Fruit fly (Drosophila melanogaster) whole organism, wandering third instar larva: ENCODE measurements around the gene GABA-B-R1.

Experiments
- Abd-B ChIP-seq: fragments of >200 bp; optimal IDR thresholded peaks from 2 replicates; lab custom pipeline; 2017; ENCODE audit warnings: missing biosample characterization, missing genetic modification characterization
- CG9705 ChIP-seq: fragments of 200-800 bp; sonication (Bioruptor generic); optimal IDR thresholded peaks from 2 replicates; lab custom pipeline; 2018; ENCODE audit warnings: missing biosample characterization, mild to moderate bottlenecking, missing genetic modification characterization
- CrebA ChIP-seq: fragments of 200-800 bp; sonication (Bioruptor generic); optimal IDR thresholded peaks from 2 replicates; lab custom pipeline; 2016; ENCODE audit warnings: missing biosample characterization, mild to moderate bottlenecking, missing genetic modification characterization, borderline replicate concordance
- Dfd ChIP-seq: fragments of >200 bp; optimal IDR thresholded peaks from 2 replicates; lab custom pipeline; 2017; ENCODE audit warnings: missing biosample characterization, missing genetic modification characterization
- Dif ChIP-seq: fragments of 200-275, 200-300 bp; sonication (Bioruptor generic); optimal IDR thresholded peaks from 2 replicates; lab custom pipeline; 2018; ENCODE audit warnings: missing biosample characterization, missing genetic modification characterization; ENCODE audit not compliant: partially characterized antibody
- GATAd ChIP-seq: sonication (Bioruptor generic); optimal IDR thresholded peaks from 2 replicates; lab custom pipeline; 2016; ENCODE audit warnings: missing biosample characterization, missing genetic modification characterization
- HLH106 ChIP-seq: fragments of 200-800 bp; optimal IDR thresholded peaks from 3 replicates; lab custom pipeline; 2019; ENCODE audit warnings: missing biosample characterization, mild to moderate bottlenecking, missing genetic modification characterization, moderate library complexity
- Hnf4 ChIP-seq: fragments of 200-800 bp; sonication (Bioruptor generic); optimal IDR thresholded peaks from 2 replicates; lab custom pipeline; 2016; ENCODE audit warnings: missing biosample characterization, mild to moderate bottlenecking, missing genetic modification characterization
- Hr83 ChIP-seq: fragments of 200-300 bp; sonication (Bioruptor generic); optimal IDR thresholded peaks from 2 replicates; lab custom pipeline; 2016; ENCODE audit warnings: missing biosample characterization, mild to moderate bottlenecking, missing genetic modification characterization, moderate library complexity; ENCODE audit not compliant: poor library complexity, severe bottlenecking
- Jra ChIP-seq: sonication (Bioruptor generic); optimal IDR thresholded peaks from 2 replicates; lab custom pipeline; 2016; ENCODE audit warnings: missing biosample characterization, missing genetic modification characterization
- Mio ChIP-seq: sonication (Bioruptor generic); optimal IDR thresholded peaks from 2 replicates; lab custom pipeline; 2016; ENCODE audit warnings: missing biosample characterization, missing genetic modification characterization
- N ChIP-seq: fragments of >200 bp; optimal IDR thresholded peaks from 2 replicates; lab custom pipeline; 2018; ENCODE audit warnings: missing biosample characterization, missing external identifiers, missing genetic modification characterization
- OdsH ChIP-seq: fragments of 200-800 bp; sonication (Bioruptor generic); optimal IDR thresholded peaks from 2 replicates; lab custom pipeline; 2016; ENCODE audit warnings: missing biosample characterization, mild to moderate bottlenecking, missing genetic modification characterization
- Rel ChIP-seq, 2 experiments: fragments of 200-800 bp; sonication (Bioruptor generic) in 1 of 2; optimal IDR thresholded peaks; 2 replicates in 1 of 2; 3 replicates in 1 of 2; lab custom pipeline; 2016 to 2019; ENCODE audit warnings: mild to moderate bottlenecking in 2 of 2, missing biosample characterization in 2 of 2, missing genetic modification characterization in 2 of 2, moderate library complexity in 1 of 2
- Sp1 ChIP-seq: fragments of 200-800 bp; sonication (Bioruptor generic); optimal IDR thresholded peaks from 3 replicates; lab custom pipeline; 2019; ENCODE audit warnings: missing biosample characterization, mild to moderate bottlenecking, missing genetic modification characterization, moderate library complexity
- Vsx2 ChIP-seq: fragments of 200-300, 225-300 bp; sonication (Bioruptor generic); optimal IDR thresholded peaks from 2 replicates; lab custom pipeline; 2018; ENCODE audit warnings: missing biosample characterization, missing genetic modification characterization; ENCODE audit not compliant: partially characterized antibody
- br ChIP-seq: fragments of 200-800 bp; sonication (Bioruptor generic); optimal IDR thresholded peaks from 2 replicates; lab custom pipeline; 2016; ENCODE audit warnings: missing biosample characterization, missing genetic modification characterization
- brk ChIP-seq: fragments of 200-800 bp; sonication (Bioruptor generic); optimal IDR thresholded peaks from 2 replicates; lab custom pipeline; 2016; ENCODE audit warnings: missing biosample characterization, mild to moderate bottlenecking, missing genetic modification characterization
- dl ChIP-seq, 2 experiments: fragments of 175-275, 200-275 bp in 1 of 2; fragments of 200-275 bp in 1 of 2; sonication (Bioruptor generic); optimal IDR thresholded peaks; lab custom pipeline; 2018; ENCODE audit warnings: mild to moderate bottlenecking in 2 of 2, missing biosample characterization in 2 of 2, missing genetic modification characterization in 2 of 2, moderate library complexity in 2 of 2; ENCODE audit not compliant: partially characterized antibody in 2 of 2, insufficient read depth in 1 of 2
- foxo ChIP-seq, 2 experiments: fragments of 200-800 bp; sonication (Bioruptor generic); optimal IDR thresholded peaks; 2 replicates in 1 of 2; 3 replicates in 1 of 2; lab custom pipeline; 2016 to 2017; ENCODE audit warnings: missing biosample characterization in 2 of 2, missing genetic modification characterization in 2 of 2
- h ChIP-seq: fragments of 200-800 bp; sonication (Bioruptor generic); optimal IDR thresholded peaks from 3 replicates; lab custom pipeline; 2016; ENCODE audit warnings: missing biosample characterization, mild to moderate bottlenecking, missing genetic modification characterization
- lola ChIP-seq: fragments of >200 bp; optimal IDR thresholded peaks from 2 replicates; lab custom pipeline; 2017; ENCODE audit warnings: missing biosample characterization, missing genetic modification characterization
- psq ChIP-seq: fragments of 200-800 bp; sonication (Bioruptor generic); optimal IDR thresholded peaks from 3 replicates; lab custom pipeline; 2017; ENCODE audit warnings: missing biosample characterization, mild to moderate bottlenecking, missing genetic modification characterization, moderate library complexity
- rgr ChIP-seq: fragments of 200-800 bp; sonication (Bioruptor generic); optimal IDR thresholded peaks from 3 replicates; lab custom pipeline; 2016; ENCODE audit warnings: missing biosample characterization, mild to moderate bottlenecking, missing genetic modification characterization
- sage ChIP-seq: fragments of 200-800 bp; sonication (Bioruptor generic); optimal IDR thresholded peaks from 2 replicates; lab custom pipeline; 2016; ENCODE audit warnings: missing biosample characterization, mild to moderate bottlenecking, missing genetic modification characterization
- sv ChIP-seq: fragments of 200-800 bp; sonication (Bioruptor generic); optimal IDR thresholded peaks from 3 replicates; lab custom pipeline; 2016; ENCODE audit warnings: missing biosample characterization, missing genetic modification characterization
- tai ChIP-seq: sonication (Bioruptor generic); optimal IDR thresholded peaks from 2 replicates; lab custom pipeline; 2016; ENCODE audit warnings: missing biosample characterization, missing genetic modification characterization
- usp ChIP-seq: fragments of >200 bp; optimal IDR thresholded peaks from 2 replicates; lab custom pipeline; 2017; ENCODE audit warnings: missing biosample characterization, missing genetic modification characterization
- woc ChIP-seq: sonication (Bioruptor generic); optimal IDR thresholded peaks from 2 replicates; lab custom pipeline; 2016; ENCODE audit warnings: missing biosample characterization, mild to moderate bottlenecking, missing genetic modification characterization

Gene GABA-B-R1

dm6 chr2L:15000360-15000759, 15.8 kb upstream of the GABA-B-R1 start:
- TF ChIP-seq Dif (GFP tag; lab: Kevin White, UChicago): no peak
- no peak for TF ChIP-seq GATAd
- no peak for TF ChIP-seq Hnf4 (GFP tag; lab: Kevin White, UChicago)
- no peak for TF ChIP-seq h (GFP tag; lab: Kevin White, UChicago)
- TF ChIP-seq Abd-B: no peak
- TF ChIP-seq usp (GFP tag; lab: Kevin White, UChicago): no peak
- no peak for TF ChIP-seq br (GFP tag; lab: Kevin White, UChicago)

dm6 chr2L:15001847-15002246, 14.3 kb upstream of the GABA-B-R1 start:
- no peak for TF ChIP-seq h (GFP tag; lab: Kevin White, UChicago)
- no peak for TF ChIP-seq OdsH (GFP tag; lab: Kevin White, UChicago)
- TF ChIP-seq Rel (GFP tag; optimal IDR thresholded peaks at IDR 0.05; lab: Kevin White, UChicago): no peak
- no peak for TF ChIP-seq Rel (tag; optimal IDR thresholded peaks at IDR 0.05; lab: Kevin White, UChicago)

- TF ChIP-seq Dfd (no peak), br (GFP tag; lab: Kevin White, UChicago) (no peak), foxo (GFP tag; optimal IDR thresholded peaks at IDR 0.05; lab: Kevin White, UChicago) (no peak), Sp1 (GFP tag; lab: Kevin White, UChicago) (no peak), Mio (GFP tag; lab: Kevin White, UChicago) (no peak), GATAd (no peak)
- TF ChIP-seq, all 38 proteins: peak for 0
Measured at dm6 chr2L:15005505-15005904, 10.6 kb upstream of the GABA-B-R1 start, which contains the start of gene DCTN5-p25. DCTN5-p25 (plus strand) TSS chr2L:15005733.

- TF ChIP-seq Mio (GFP tag; lab: Kevin White, UChicago) (no peak), brk (GFP tag; lab: Kevin White, UChicago) (no peak), foxo (GFP tag; optimal IDR thresholded peaks at IDR 0.05; lab: Kevin White, UChicago) (no peak), CrebA (GFP tag; lab: Kevin White, UChicago) (no peak), CG9705 (no peak), sage (GFP tag; lab: Kevin White, UChicago) (no peak), psq (GFP tag; lab: Kevin White, UChicago) (no peak), Jra (GFP tag; lab: Kevin White, UChicago) (no peak), woc (GFP tag; lab: Kevin White, UChicago) (no peak), Hr83 (GFP tag; lab: Kevin White, UChicago) (no peak), Vsx2 (GFP tag; lab: Kevin White, UChicago) (no peak), rgr (GFP tag; lab: Kevin White, UChicago) (no peak), tai (GFP tag; lab: Kevin White, UChicago) (no peak), Dif (GFP tag; lab: Kevin White, UChicago) (no peak), Dfd (no peak), h (GFP tag; lab: Kevin White, UChicago) (no peak), dl (GFP tag; optimal IDR thresholded peaks at IDR 0.05; lab: Kevin White, UChicago; ENCODE audit: insufficient read depth in 1 of 2, partially characterized antibody in 2 of 2) (no peak), sv (GFP tag; lab: Kevin White, UChicago) (no peak), Sp1 (GFP tag; lab: Kevin White, UChicago) (no peak)
- TF ChIP-seq, all 38 proteins: peak for 0
Measured at dm6 chr2L:15007331-15007863, 8.7 kb upstream of the GABA-B-R1 start, which contains the start of the genes Ankrd49 and NC2beta. Ankrd49 (minus strand) TSS chr2L:15007431. NC2beta (plus strand) TSS chr2L:15007813.

dm6 chr2L:15008034-15008433, 8.1 kb upstream of the GABA-B-R1 start:
- TF ChIP-seq HLH106 (no peak), Sp1 (GFP tag; lab: Kevin White, UChicago) (no peak), usp (GFP tag; lab: Kevin White, UChicago) (no peak), brk (GFP tag; lab: Kevin White, UChicago) (no peak), Dfd (no peak), rgr (GFP tag; lab: Kevin White, UChicago) (no peak), N (no peak), Dif (GFP tag; lab: Kevin White, UChicago) (no peak), CrebA (GFP tag; lab: Kevin White, UChicago) (no peak), lola (GFP tag; lab: Kevin White, UChicago) (no peak), psq (GFP tag; lab: Kevin White, UChicago) (no peak), br (GFP tag; lab: Kevin White, UChicago) (no peak)
